Fruit fly (Drosophila melanogaster): ENCODE data around the gene skd.

skd gene

dm6 chr3L:21053763-21054162, 26.5 kb upstream of the skd start (continued):
- TF ChIP-seq Eip74EF (GFP tag; optimal IDR thresholded peaks at IDR 0.05) (peak in 1 of 2 experiments; percentile 61), dmrt99B (tag; optimal IDR thresholded peaks at IDR 0.05) (peak; percentile 87), CG5245 (GFP tag; optimal IDR thresholded peaks at IDR 0.05) (peak; percentile 68), Optix (GFP tag; IDR thresholded peaks at IDR 0.05) (no peak), PHDP (tag; optimal IDR thresholded peaks at IDR 0.05) (peak; percentile 83), ranshi (GFP tag; IDR thresholded peaks at IDR 0.05) (peak; percentile 71), CG1233 (GFP tag; optimal IDR thresholded peaks at IDR 0.05) (peak; percentile 52), CG10543 (GFP tag; optimal IDR thresholded peaks at IDR 0.05) (peak; percentile 66), CG8290 (GFP tag; optimal IDR thresholded peaks at IDR 0.05) (peak; percentile 21), CG8290 (tag; optimal IDR thresholded peaks at IDR 0.05) (peak in 1 of 2 experiments; percentile 27), CG12942 (GFP tag; optimal IDR thresholded peaks at IDR 0.05) (peak; percentile 43), seq (GFP tag; IDR thresholded peaks at IDR 0.05) (peak; percentile 48; the same call in 1 of the 2 replicates), Scr (GFP tag; IDR thresholded peaks at IDR 0.05; ENCODE audit: partially characterized antibody) (no peak), CG9727 (GFP tag; optimal IDR thresholded peaks at IDR 0.05) (peak; percentile 76), CG10274 (GFP tag; optimal IDR thresholded peaks at IDR 0.05) (no peak), pnt (GFP tag; optimal IDR thresholded peaks at IDR 0.05) (no peak), ab (GFP tag; optimal IDR thresholded peaks at IDR 0.05) (no peak), chif (GFP tag; optimal IDR thresholded peaks at IDR 0.05) (peak; percentile 61 to 70), CG15479 (GFP tag; optimal IDR thresholded peaks at IDR 0.05) (no peak), sisA (GFP tag; IDR thresholded peaks at IDR 0.05) (peak; percentile 83), CG1832 (GFP tag; optimal IDR thresholded peaks at IDR 0.05) (no peak), CG17186 (GFP tag; optimal IDR thresholded peaks at IDR 0.05) (no peak), tx (GFP tag; optimal IDR thresholded peaks at IDR 0.05) (no peak), gcm2 (GFP tag; optimal IDR thresholded peaks at IDR 0.05) (peak; percentile 31), Sry-β (GFP tag; optimal IDR thresholded peaks at IDR 0.05) (no peak), E2f1 (GFP tag; IDR thresholded peaks at IDR 0.05) (peak; percentile 69), fd64A (GFP tag; optimal IDR thresholded peaks at IDR 0.05) (no peak), Sin3A (optimal IDR thresholded peaks at IDR 0.05) (no peak), CG15601 (tag; optimal IDR thresholded peaks at IDR 0.05) (peak; percentile 60), sens-2 (GFP tag; IDR thresholded peaks at IDR 0.05) (peak; percentile 68), Six4 (GFP tag; optimal IDR thresholded peaks at IDR 0.05) (peak; percentile 78), CG15269 (tag; optimal IDR thresholded peaks at IDR 0.05) (peak; percentile 73), Dek (tag; optimal IDR thresholded peaks at IDR 0.05) (peak; percentile 77), CG10321 (GFP tag; IDR thresholded peaks at IDR 0.05) (peak; percentile 39; the same call in 1 of the 2 replicates), BEAF-32 (GFP tag; optimal IDR thresholded peaks at IDR 0.05) (no peak), CG1024 (GFP tag; IDR thresholded peaks at IDR 0.05) (peak; percentile 54; the same call in 1 of the 2 replicates), ssp (GFP tag; IDR thresholded peaks at IDR 0.05) (peak; percentile 59), CG13424 (tag; optimal IDR thresholded peaks at IDR 0.05) (peak; percentile 76), CG12391 (tag; optimal IDR thresholded peaks at IDR 0.05) (peak; percentile 83), sim (GFP tag; IDR thresholded peaks at IDR 0.05) (peak; percentile 57; the same call in 1 of the 2 replicates), Oaz (GFP tag; IDR thresholded peaks at IDR 0.05) (no peak; the same call in 1 of the 2 replicates), CG6175 (GFP tag; IDR thresholded peaks at IDR 0.05) (no peak; the same call in 2 of the 3 replicates), CG18599 (GFP tag; optimal IDR thresholded peaks at IDR 0.05) (peak; percentile 79), aop (GFP tag; IDR thresholded peaks at IDR 0.05) (no peak), CG17361 (GFP tag; IDR thresholded peaks at IDR 0.05) (peak; percentile 72; the same call in 2 of the 3 replicates), nau (GFP tag; optimal IDR thresholded peaks at IDR 0.05) (peak; percentile 78), phol (tag; optimal IDR thresholded peaks at IDR 0.05) (peak; percentile 83), kay (GFP tag; optimal IDR thresholded peaks at IDR 0.05) (peak; percentile 64), CG11456 (GFP tag; IDR thresholded peaks at IDR 0.05) (peak; percentile 33; the same call in 1 of the 3 replicates), CG6689 (GFP tag; IDR thresholded peaks at IDR 0.05) (peak; percentile 81), CrebB (tag; optimal IDR thresholded peaks at IDR 0.05) (peak; percentile 28)
